Worm (Caenorhabditis elegans) whole organism, mixed stage, embryonic: Measurements from ENCODE around the gene C37H5.5.

Source experiments
- M03D4.4 ChIP-seq: sonication (generic microtip); optimal IDR thresholded peaks from 2 replicates; lab custom pipeline; 2017; ENCODE audit warnings: mild to moderate bottlenecking, missing genetic modification characterization, missing compliant biosample characterization
- bed-3 ChIP-seq: fragments of 200-800 bp; sonication (Bioruptor generic); optimal IDR thresholded peaks from 3 replicates; lab custom pipeline; 2018; ENCODE audit warnings: mild to moderate bottlenecking, missing genetic modification characterization, moderate library complexity, missing compliant biosample characterization
- blmp-1 ChIP-seq: fragments of 150-350 bp; optimal IDR thresholded peaks from 2 replicates; lab custom pipeline; 2014; ENCODE audit warnings: missing biosample characterization, missing genetic modification characterization
- ceh-39 ChIP-seq: fragments of 150-350 bp; optimal IDR thresholded peaks from 2 replicates; lab custom pipeline; 2014; ENCODE audit warnings: missing biosample characterization, missing genetic modification characterization
- ceh-43 ChIP-seq: fragments of 200-800 bp; sonication (Bioruptor generic); optimal IDR thresholded peaks from 2 replicates; lab custom pipeline; 2018; ENCODE audit warnings: mild to moderate bottlenecking, missing genetic modification characterization, moderate library complexity, missing compliant biosample characterization
- ceh-83 ChIP-seq: fragments of 200-800 bp; sonication (Bioruptor generic); optimal IDR thresholded peaks from 2 replicates; lab custom pipeline; 2018; ENCODE audit warnings: mild to moderate bottlenecking, missing genetic modification characterization, missing compliant biosample characterization
- ces-1 ChIP-seq: fragments of 150-350 bp; optimal IDR thresholded peaks from 2 replicates; lab custom pipeline; 2014; ENCODE audit warnings: missing biosample characterization, missing genetic modification reagents, missing genetic modification characterization
- drap-1 ChIP-seq: fragments of 200-800 bp; sonication (Bioruptor generic); optimal IDR thresholded peaks from 3 replicates; lab custom pipeline; 2018; ENCODE audit warnings: mild to moderate bottlenecking, missing genetic modification characterization, missing compliant biosample characterization
- elt-1 ChIP-seq: sonication (generic microtip); optimal IDR thresholded peaks from 2 replicates; lab custom pipeline; 2017; ENCODE audit warnings: missing genetic modification characterization, mild to moderate bottlenecking, missing compliant biosample characterization, antibody characterized with exemption, moderate library complexity, borderline replicate concordance; ENCODE audit not compliant: insufficient read depth
- elt-3 ChIP-seq: fragments of 150-350 bp; optimal IDR thresholded peaks from 2 replicates; lab custom pipeline; 2014; ENCODE audit warnings: missing biosample characterization, missing genetic modification characterization
- flh-1 ChIP-seq: fragments of 200-800 bp; sonication (Bioruptor generic); optimal IDR thresholded peaks from 2 replicates; lab custom pipeline; 2018; ENCODE audit warnings: mild to moderate bottlenecking, missing genetic modification characterization, moderate library complexity, missing compliant biosample characterization
- ham-2 ChIP-seq: fragments of 200-800 bp; sonication (Bioruptor generic); optimal IDR thresholded peaks from 2 replicates; lab custom pipeline; 2018; ENCODE audit warnings: mild to moderate bottlenecking, missing genetic modification characterization, missing compliant biosample characterization
- hlh-1 ChIP-seq: fragments of 150-350 bp; optimal IDR thresholded peaks from 2 replicates; lab custom pipeline; 2014; ENCODE audit warnings: missing biosample characterization, missing genetic modification reagents, missing genetic modification characterization
- lin-13 ChIP-seq: fragments of 150-350 bp; optimal IDR thresholded peaks from 2 replicates; lab custom pipeline; 2014; ENCODE audit warnings: missing biosample characterization, missing genetic modification characterization
- lin-32 ChIP-seq: fragments of 200-800 bp; sonication (Bioruptor generic); optimal IDR thresholded peaks from 2 replicates; lab custom pipeline; 2018; ENCODE audit warnings: mild to moderate bottlenecking, missing genetic modification characterization, missing compliant biosample characterization
- lsy-2 ChIP-seq: fragments of 150-350 bp; optimal IDR thresholded peaks from 2 replicates; lab custom pipeline; 2014; ENCODE audit warnings: missing biosample characterization, missing genetic modification characterization
- mep-1 ChIP-seq: fragments of 150-350 bp; optimal IDR thresholded peaks from 2 replicates; lab custom pipeline; 2017; ENCODE audit warnings: missing biosample characterization, missing genetic modification reagents, missing genetic modification characterization, inconsistent platforms
- mls-2 ChIP-seq: sonication (generic microtip); optimal IDR thresholded peaks from 2 replicates; lab custom pipeline; 2016; ENCODE audit warnings: mild to moderate bottlenecking, missing genetic modification characterization, moderate library complexity, missing compliant biosample characterization
- nhr-2 ChIP-seq: fragments of 150-350 bp; optimal IDR thresholded peaks from 2 replicates; lab custom pipeline; 2014; ENCODE audit warnings: missing biosample characterization, missing genetic modification characterization
- nhr-28 ChIP-seq: fragments of 150-350 bp; optimal IDR thresholded peaks from 2 replicates; lab custom pipeline; 2014; ENCODE audit warnings: missing biosample characterization, missing genetic modification characterization
- nhr-76 ChIP-seq: sonication (generic microtip); optimal IDR thresholded peaks from 2 replicates; lab custom pipeline; 2017; ENCODE audit warnings: missing biosample characterization, missing genetic modification characterization
- pha-4 ChIP-seq: fragments of 150-350 bp; optimal IDR thresholded peaks from 2 replicates; lab custom pipeline; 2018; ENCODE audit warnings: missing biosample characterization, missing genetic modification reagents, missing genetic modification characterization
- snpc-4 ChIP-seq: fragments of 150-350 bp; optimal IDR thresholded peaks from 2 replicates; lab custom pipeline; 2014; ENCODE audit warnings: missing biosample characterization, missing genetic modification characterization
- sptf-1 ChIP-seq: sonication (generic microtip); optimal IDR thresholded peaks from 2 replicates; lab custom pipeline; 2017; ENCODE audit warnings: mild to moderate bottlenecking, missing genetic modification characterization, moderate library complexity, missing compliant biosample characterization
- tbx-8 ChIP-seq: fragments of 200-800 bp; sonication (Bioruptor generic); optimal IDR thresholded peaks from 2 replicates; lab custom pipeline; 2018; ENCODE audit warnings: mild to moderate bottlenecking, missing genetic modification characterization, moderate library complexity, missing compliant biosample characterization
- unc-39 ChIP-seq: fragments of 150-350 bp; optimal IDR thresholded peaks from 2 replicates; lab custom pipeline; 2014; ENCODE audit warnings: missing biosample characterization, missing genetic modification characterization
- ztf-11 ChIP-seq: fragments of 150-350 bp; optimal IDR thresholded peaks from 2 replicates; lab custom pipeline; 2014; ENCODE audit warnings: missing biosample characterization, missing genetic modification characterization

C37H5.5 gene

DNA sequence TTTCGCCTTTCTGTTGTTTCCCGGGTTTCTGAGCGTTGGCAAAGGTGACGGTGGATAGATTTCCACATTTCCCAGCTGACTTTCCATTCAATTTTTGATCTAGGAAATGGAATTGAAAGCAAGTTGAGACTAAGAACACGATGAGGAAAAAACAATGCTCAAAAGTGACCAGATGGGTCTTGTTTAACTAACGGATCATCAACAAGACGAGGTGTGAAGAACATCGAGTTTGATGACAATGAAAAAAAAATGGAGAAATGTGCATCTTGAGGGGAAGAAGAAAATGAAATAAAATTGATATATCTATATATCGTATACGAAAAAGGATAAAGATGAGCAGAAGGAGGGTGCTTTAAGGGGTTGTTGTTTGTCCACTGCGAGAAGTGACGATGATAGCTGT is 50.4 kb downstream of the C37H5.5 start, which contains the start of gene T19H12.6:
Gene T19H12.6 (minus strand): TSS at position 101 of the 400 bp plus-strand sequence.
- TF ChIP-seq bed-3 (GFP tag; lab: Kevin White, UChicago) = no peak
- TF ChIP-seq pha-4 (tag; lab: Kevin White, UChicago) = no peak
- TF ChIP-seq flh-1 (GFP tag; lab: Kevin White, UChicago) = no peak
- no peak for TF ChIP-seq mep-1 (tag; lab: Kevin White, UChicago)
- no peak for TF ChIP-seq nhr-76 (tag; lab: Kevin White, UChicago)
- no peak for TF ChIP-seq tbx-8 (GFP tag; lab: Kevin White, UChicago)
- no peak for TF ChIP-seq lin-13 (tag; lab: Kevin White, UChicago)
- TF ChIP-seq blmp-1 (tag; lab: Kevin White, UChicago) = no peak
- no peak for TF ChIP-seq lsy-2
- TF ChIP-seq ces-1 (GFP tag; lab: Kevin White, UChicago) = no peak
- TF ChIP-seq hlh-1 (tag; lab: Kevin White, UChicago) = no peak
- no peak for TF ChIP-seq ham-2 (GFP tag; lab: Kevin White, UChicago)
- TF ChIP-seq elt-1 (tag; lab: Kevin White, UChicago) = no peak
- no peak for TF ChIP-seq M03D4.4 (tag; lab: Kevin White, UChicago)
- no peak for TF ChIP-seq lin-32 (GFP tag; lab: Kevin White, UChicago)
- TF ChIP-seq ztf-11 = no peak
- no peak for TF ChIP-seq unc-39 (tag; lab: Kevin White, UChicago)
- no peak for TF ChIP-seq ceh-39 (tag; lab: Kevin White, UChicago)

DNA sequence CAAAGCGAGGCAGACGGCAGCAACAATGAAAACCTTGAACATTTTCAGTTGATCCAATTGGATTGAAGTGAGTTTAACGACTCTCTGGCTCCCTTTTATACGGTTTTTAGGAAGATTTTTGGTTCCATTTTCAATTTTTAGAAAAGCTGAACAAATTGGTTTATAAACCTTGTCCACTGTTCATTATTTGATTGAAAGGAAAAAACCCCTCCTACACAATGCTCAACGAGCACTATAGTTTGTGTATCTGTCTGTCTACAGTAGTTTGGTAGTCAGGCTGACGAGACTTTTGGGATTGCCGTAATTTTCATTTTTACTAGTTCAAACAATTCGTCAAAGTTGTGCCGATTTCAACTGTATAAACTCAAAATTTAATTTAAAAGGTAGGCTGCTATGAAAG is 52.1 kb downstream of the C37H5.5 start, which contains the start of gene T19H12.15:
Gene T19H12.15 (minus strand): TSS at position 101 of the 400 bp plus-strand sequence.
- TF ChIP-seq nhr-28 (tag; lab: Kevin White, UChicago) (no peak), lsy-2 (no peak), snpc-4 (tag; lab: Kevin White, UChicago) (no peak)

DNA sequence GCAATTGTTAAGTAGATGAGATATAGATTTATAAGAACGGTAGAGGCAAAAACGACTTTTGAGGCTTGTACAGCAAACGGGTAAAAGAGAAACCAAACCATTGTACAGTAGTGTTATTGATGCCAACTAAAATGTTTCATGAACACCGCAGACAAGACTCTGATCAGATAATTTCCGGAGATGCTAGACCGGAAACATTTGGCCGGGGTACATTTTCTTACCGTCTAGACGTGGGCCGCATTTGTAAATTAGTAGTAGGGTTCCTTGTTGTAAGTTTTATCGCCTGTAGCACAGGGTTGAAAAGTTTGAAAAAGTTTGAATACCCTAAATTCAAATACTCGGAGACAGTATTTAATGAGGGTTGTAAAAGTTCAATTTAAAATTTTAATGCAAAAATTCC is 54.2 kb downstream of the C37H5.5 start, which contains the start of gene str-32:
Gene str-32 (minus strand): TSS at position 101 of the 400 bp plus-strand sequence.
- TF ChIP-seq M03D4.4 (tag; lab: Kevin White, UChicago) (no peak), mep-1 (tag; lab: Kevin White, UChicago) (no peak), pha-4 (tag; lab: Kevin White, UChicago) (no peak), ceh-43 (no peak), elt-3 (tag; lab: Kevin White, UChicago) (no peak)

DNA sequence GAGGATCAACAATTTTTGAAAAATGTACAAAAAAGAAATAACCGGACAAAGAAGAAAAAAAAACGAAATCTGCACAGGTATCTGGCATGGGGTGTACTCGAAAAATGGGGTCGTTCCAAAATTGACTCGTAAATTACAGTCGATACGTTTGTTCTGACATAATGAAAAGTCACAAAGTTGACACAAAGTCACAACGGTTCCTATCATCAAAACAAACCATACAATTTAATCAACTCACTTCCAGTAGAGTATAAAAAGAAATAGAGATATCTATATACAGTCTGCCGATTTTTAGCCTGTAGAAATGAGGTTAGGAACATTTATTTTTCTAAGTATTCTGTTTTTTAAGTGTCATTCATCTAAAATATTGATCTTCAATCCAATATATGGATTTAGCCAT is 57.3 kb downstream of the C37H5.5 start, which contains the start of gene T19H12.12:
Gene T19H12.12 (plus strand): TSS at position 301 of the 400 bp plus-strand sequence.
- TF ChIP-seq elt-3 (tag; lab: Kevin White, UChicago) (no peak), M03D4.4 (tag; lab: Kevin White, UChicago) (no peak), drap-1 (GFP tag; lab: Kevin White, UChicago) (no peak), elt-1 (tag; lab: Kevin White, UChicago) (no peak), ceh-43 (no peak), bed-3 (GFP tag; lab: Kevin White, UChicago) (no peak), nhr-2 (tag; lab: Kevin White, UChicago) (no peak), tbx-8 (GFP tag; lab: Kevin White, UChicago) (no peak), mls-2 (tag; lab: Kevin White, UChicago) (no peak), ces-1 (GFP tag; lab: Kevin White, UChicago) (no peak), blmp-1 (tag; lab: Kevin White, UChicago) (no peak), hlh-1 (tag; lab: Kevin White, UChicago) (no peak)

DNA sequence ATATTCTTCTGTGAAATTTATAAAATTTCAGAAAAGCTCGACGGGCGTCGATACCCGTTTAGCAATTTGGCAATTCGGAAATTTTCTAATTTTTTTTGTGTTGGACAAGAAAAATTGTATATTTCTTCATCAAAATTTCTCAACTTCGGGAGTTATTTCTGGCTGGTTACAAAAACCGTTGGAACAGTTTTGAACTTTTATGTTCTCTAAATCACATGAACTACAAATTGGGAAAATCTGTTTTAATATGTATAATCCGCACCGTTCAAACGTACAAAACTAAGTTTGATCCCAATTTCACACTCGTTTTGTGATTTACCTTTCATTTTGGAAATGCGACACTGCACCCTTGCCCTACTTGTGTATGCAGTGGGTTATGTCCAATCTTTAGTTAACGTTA is 58.2 kb downstream of the C37H5.5 start, which contains the start of gene T19H12.3:
Gene T19H12.3 (plus strand): TSS at position 301 of the 400 bp plus-strand sequence.
- TF ChIP-seq tbx-8 (GFP tag; lab: Kevin White, UChicago) = no peak
- no peak for TF ChIP-seq ham-2 (GFP tag; lab: Kevin White, UChicago)
- TF ChIP-seq blmp-1 (tag; lab: Kevin White, UChicago) = no peak
- TF ChIP-seq elt-3 (tag; lab: Kevin White, UChicago) = no peak
- no peak for TF ChIP-seq nhr-2 (tag; lab: Kevin White, UChicago)
- no peak for TF ChIP-seq sptf-1 (tag; lab: Kevin White, UChicago)
- no peak for TF ChIP-seq unc-39 (tag; lab: Kevin White, UChicago)
- TF ChIP-seq mep-1 (tag; lab: Kevin White, UChicago) = no peak
- TF ChIP-seq elt-1 (tag; lab: Kevin White, UChicago) = no peak
- no peak for TF ChIP-seq nhr-76 (tag; lab: Kevin White, UChicago)
- no peak for TF ChIP-seq lin-32 (GFP tag; lab: Kevin White, UChicago)
- no peak for TF ChIP-seq ceh-83 (GFP tag; lab: Kevin White, UChicago)
- TF ChIP-seq flh-1 (GFP tag; lab: Kevin White, UChicago) = no peak
- no peak for TF ChIP-seq lsy-2
